Fruit fly (Drosophila melanogaster): Measurements from ENCODE around the gene Eip78C.

Eip78C gene

dm6 chr3L:21216697-21217291 is 9.6 kb upstream of the Eip78C start, which contains the start of the genes Trmt112 and Ilk (continued):
- TF ChIP-seq CG11560 (tag; IDR thresholded peaks at IDR 0.05) (no peak), CG9797 (GFP tag; optimal IDR thresholded peaks at IDR 0.05) (peak; percentile 87), CG17361 (GFP tag; IDR thresholded peaks at IDR 0.05) (no peak), Ravus (GFP tag; IDR thresholded peaks at IDR 0.05) (no peak), GATAe (GFP tag; conservative IDR thresholded peaks at IDR 0.05) (no peak), Chrac-16 (GFP tag; optimal IDR thresholded peaks at IDR 0.05) (no peak), CG12236 (GFP tag; optimal IDR thresholded peaks at IDR 0.05) (no peak), E2f2 (GFP tag; IDR thresholded peaks at IDR 0.05) (peak; percentile 80), fd64A (GFP tag; optimal IDR thresholded peaks at IDR 0.05) (no peak), esg (GFP tag; conservative IDR thresholded peaks at IDR 0.05) (no peak), CG15011 (GFP tag; optimal IDR thresholded peaks at IDR 0.05) (no peak), ro (GFP tag; IDR thresholded peaks at IDR 0.05) (no peak), bowl (GFP tag; IDR thresholded peaks at IDR 0.05) (no peak), mld (GFP tag; IDR thresholded peaks at IDR 0.05; ENCODE audit: partially characterized antibody) (peak; percentile 16; the same call in 1 of the 3 replicates), CG4617 (GFP tag; optimal IDR thresholded peaks at IDR 0.05; ENCODE audit: borderline replicate concordance) (peak; percentile 99), CG3065 (GFP tag; optimal IDR thresholded peaks at IDR 0.05) (no peak), Mrtf (GFP tag; IDR thresholded peaks at IDR 0.05) (no peak), CG10209 (GFP tag; optimal IDR thresholded peaks at IDR 0.05) (no peak), sna (GFP tag; IDR thresholded peaks at IDR 0.05; ENCODE audit: partially characterized antibody) (peak; percentile 46; the same call in 1 of the 2 replicates), CG17568 (GFP tag; optimal IDR thresholded peaks at IDR 0.05) (no peak), ara (GFP tag; IDR thresholded peaks at IDR 0.05) (no peak), p53 (GFP tag; optimal IDR thresholded peaks at IDR 0.05) (peak; percentile 15), trem (tag; optimal IDR thresholded peaks at IDR 0.05) (peak; percentile 37), Vsx1 (GFP tag; optimal IDR thresholded peaks at IDR 0.05) (no peak), Atf3 (GFP tag; optimal IDR thresholded peaks at IDR 0.05) (no peak), CG32772 (GFP tag; IDR thresholded peaks at IDR 0.05) (no peak), exex (tag; optimal IDR thresholded peaks at IDR 0.05) (peak; percentile 14), her (GFP tag; optimal IDR thresholded peaks at IDR 0.05) (no peak), Mad (GFP tag; optimal IDR thresholded peaks at IDR 0.05) (no peak), Kr (GFP tag; optimal IDR thresholded peaks at IDR 0.05) (no peak), Myb (GFP tag; optimal IDR thresholded peaks at IDR 0.05) (peak; percentile 86), CG1603 (tag; optimal IDR thresholded peaks at IDR 0.05) (peak; percentile 85), D (optimal IDR thresholded peaks at IDR 0.05) (no peak), D (GFP tag; optimal IDR thresholded peaks at IDR 0.05) (no peak), Oli (tag; optimal IDR thresholded peaks at IDR 0.05) (no peak), Hr39 (optimal IDR thresholded peaks at IDR 0.05) (no peak), pnt (GFP tag; optimal IDR thresholded peaks at IDR 0.05) (no peak), peb (GFP tag; IDR thresholded peaks at IDR 0.05) (no peak), CG3726 (GFP tag; IDR thresholded peaks at IDR 0.05) (no peak), ttk (GFP tag; IDR thresholded peaks at IDR 0.05) (no peak), CG10565 (GFP tag; optimal IDR thresholded peaks at IDR 0.05) (no peak), klu (GFP tag; IDR thresholded peaks at IDR 0.05) (no peak), CG17186 (GFP tag; optimal IDR thresholded peaks at IDR 0.05) (peak; percentile 46), D19B (GFP tag; optimal IDR thresholded peaks at IDR 0.05) (no peak), sisA (GFP tag; IDR thresholded peaks at IDR 0.05) (no peak), CG11504 (tag; optimal IDR thresholded peaks at IDR 0.05) (no peak), nmo (GFP tag; optimal IDR thresholded peaks at IDR 0.05) (peak; percentile 60), knrl (GFP tag; IDR thresholded peaks at IDR 0.05; ENCODE audit: partially characterized antibody) (peak; percentile 86), Ptx1 (GFP tag; IDR thresholded peaks at IDR 0.05) (no peak), CG33557 (GFP tag; optimal IDR thresholded peaks at IDR 0.05) (no peak), cg (GFP tag; optimal IDR thresholded peaks at IDR 0.05) (peak; percentile 19), NK7.1 (GFP tag; optimal IDR thresholded peaks at IDR 0.05) (no peak)

All from whole organism, embryonic.